Worm (Caenorhabditis elegans): ENCODE measurements around the gene rab-1.

The rab-1 gene

ce11 chrV:1263939-1264823 lies at the start of gene rab-1, which contains the start of gene C39F7.5:
Gene rab-1 (minus strand): TSS chrV:1263989.
Gene C39F7.5 (plus strand): TSS chrV:1264773.
- TF ChIP-seq mxl-3 (GFP tag; optimal IDR thresholded peaks at IDR 0.05): no peak
- no peak for TF ChIP-seq egl-43 (GFP tag; IDR thresholded peaks at IDR 0.05)
- TF ChIP-seq Y48G9A.11 (GFP tag; IDR thresholded peaks at IDR 0.05): no peak
- peak; percentile 96 for TF ChIP-seq hlh-30 (tag; optimal IDR thresholded peaks at IDR 0.05; ENCODE audit: insufficient read depth)
- no peak for TF ChIP-seq dmd-8 (GFP tag; IDR thresholded peaks at IDR 0.05)
- no peak for TF ChIP-seq tra-1 (GFP tag; IDR thresholded peaks at IDR 0.05)
- TF ChIP-seq skn-1 (tag; optimal IDR thresholded peaks at IDR 0.05): no peak
- TF ChIP-seq ceh-82 (tag; optimal IDR thresholded peaks at IDR 0.05): no peak
- TF ChIP-seq mes-2 (tag; optimal IDR thresholded peaks at IDR 0.05; ENCODE audit: poor library complexity, severe bottlenecking): peak; percentile 83
- no peak for TF ChIP-seq ztf-7 (tag; optimal IDR thresholded peaks at IDR 0.05)
- no peak for TF ChIP-seq nhr-6 (tag; optimal IDR thresholded peaks at IDR 0.05)
- no peak for TF ChIP-seq ceh-28 (tag; optimal IDR thresholded peaks at IDR 0.05)
- TF ChIP-seq nhr-48 (tag; optimal IDR thresholded peaks at IDR 0.05): no peak
- no peak for TF ChIP-seq lin-39 (tag; optimal IDR thresholded peaks at IDR 0.05)
- TF ChIP-seq unc-39 (tag; optimal IDR thresholded peaks at IDR 0.05): no peak
- TF ChIP-seq lin-13 (GFP tag; optimal IDR thresholded peaks at IDR 0.05): peak; percentile 16
- no peak for TF ChIP-seq aly-2 (tag; optimal IDR thresholded peaks at IDR 0.05)
- TF ChIP-seq daf-16 (GFP tag; optimal IDR thresholded peaks at IDR 0.05): peak in 1 of 2 experiments; percentile 13
- peak; percentile 74 for TF ChIP-seq daf-16 (tag; optimal IDR thresholded peaks at IDR 0.05)
- TF ChIP-seq dmd-6 (GFP tag; IDR thresholded peaks at IDR 0.05): peak; percentile 15; the same call in 1 of the 2 replicates
- peak in 1 of 2 experiments; percentile 20 for TF ChIP-seq hif-1 (tag; optimal IDR thresholded peaks at IDR 0.05)
- no peak for TF ChIP-seq jun-1 (tag; optimal IDR thresholded peaks at IDR 0.05)
- peak; percentile 23 for TF ChIP-seq nhr-102 (tag; optimal IDR thresholded peaks at IDR 0.05)
- TF ChIP-seq zag-1 (tag; optimal IDR thresholded peaks at IDR 0.05): no peak
- no peak for TF ChIP-seq T20F7.1 (GFP tag; optimal IDR thresholded peaks at IDR 0.05)
- TF ChIP-seq lsy-2 (tag; optimal IDR thresholded peaks at IDR 0.05): peak in 1 of 2 experiments; percentile 65
- no peak for TF ChIP-seq zfp-3 (GFP tag; conservative IDR thresholded peaks at IDR 0.05)
- TF ChIP-seq dpl-1 (GFP tag; optimal IDR thresholded peaks at IDR 0.05): peak; percentile 58
- peak; percentile 57 for TF ChIP-seq dve-1 (tag; optimal IDR thresholded peaks at IDR 0.05; ENCODE audit: insufficient read depth)
- no peak for TF ChIP-seq cey-2 (tag; optimal IDR thresholded peaks at IDR 0.05; ENCODE audit: borderline replicate concordance, insufficient read depth)
- TF ChIP-seq lim-7 (GFP tag; IDR thresholded peaks at IDR 0.05): no peak
- TF ChIP-seq nhr-77 (tag; optimal IDR thresholded peaks at IDR 0.05): peak; percentile 60
- peak; percentile 45 for TF ChIP-seq rbr-2 (tag; optimal IDR thresholded peaks at IDR 0.05)
- no peak for TF ChIP-seq mdt-29 (GFP tag; IDR thresholded peaks at IDR 0.05)
- peak; percentile 93 for TF ChIP-seq lin-38 (GFP tag; IDR thresholded peaks at IDR 0.05)
- TF ChIP-seq aha-1 (tag): peak; percentile 90
- peak; percentile 70 for TF ChIP-seq ama-1 (optimal IDR thresholded peaks at IDR 0.05)
- TF ChIP-seq mxl-2 (GFP tag; conservative IDR thresholded peaks at IDR 0.05): no peak
- no peak for TF ChIP-seq F26F4.8 (GFP tag; conservative IDR thresholded peaks at IDR 0.05)
- TF ChIP-seq mdl-1 (tag; optimal IDR thresholded peaks at IDR 0.05): peak in 1 of 2 experiments; percentile 26
- TF ChIP-seq ztf-11 (tag; optimal IDR thresholded peaks at IDR 0.05): no peak
- no peak for TF ChIP-seq zfp-2 (tag; optimal IDR thresholded peaks at IDR 0.05)
- TF ChIP-seq lin-1 (GFP tag; IDR thresholded peaks at IDR 0.05): no peak
- TF ChIP-seq sdz-12 (GFP tag; optimal IDR thresholded peaks at IDR 0.05): no peak
- TF ChIP-seq php-3 (GFP tag; IDR thresholded peaks at IDR 0.05): no peak
- no peak for TF ChIP-seq nhr-111 (GFP tag; optimal IDR thresholded peaks at IDR 0.05)
- TF ChIP-seq lir-3 (tag; optimal IDR thresholded peaks at IDR 0.05): no peak
- peak; percentile 53 for TF ChIP-seq nhr-28 (tag; optimal IDR thresholded peaks at IDR 0.05)
- TF ChIP-seq egl-27 (tag; optimal IDR thresholded peaks at IDR 0.05): no peak
- peak; percentile 62 for TF ChIP-seq hlh-11 (tag; optimal IDR thresholded peaks at IDR 0.05)
